Worm (Caenorhabditis elegans) whole organism, L3 larva: ENCODE data around the gene smvt-1.

Experiments used
- ama-1 ChIP-seq: fragments of 150-350 bp; optimal IDR thresholded peaks from 2 replicates; lab custom pipeline; 2018
- ceh-82 ChIP-seq: fragments of 150-350 bp; optimal IDR thresholded peaks from 2 replicates; lab custom pipeline; 2014; ENCODE audit warnings: missing biosample characterization, missing genetic modification characterization
- egl-27 ChIP-seq: sonication (generic microtip); optimal IDR thresholded peaks from 4 replicates; lab custom pipeline; 2017; ENCODE audit warnings: missing biosample characterization, missing genetic modification reagents, missing genetic modification characterization
- elt-1 ChIP-seq: fragments of 150-350 bp; optimal IDR thresholded peaks from 2 replicates; lab custom pipeline; 2014; ENCODE audit warnings: missing biosample characterization, missing genetic modification characterization
- fkh-10 ChIP-seq: sonication (generic microtip); optimal IDR thresholded peaks from 2 replicates; lab custom pipeline; 2017; ENCODE audit warnings: missing biosample characterization, missing genetic modification reagents, missing genetic modification characterization
- jun-1 ChIP-seq: fragments of 150-350 bp; optimal IDR thresholded peaks from 2 replicates; lab custom pipeline; 2014; ENCODE audit warnings: missing biosample characterization, missing genetic modification reagents, missing genetic modification characterization
- nhr-12 ChIP-seq: fragments of 150-350 bp; optimal IDR thresholded peaks from 2 replicates; lab custom pipeline; 2014; ENCODE audit warnings: missing biosample characterization, missing genetic modification characterization
- snpc-4 ChIP-seq: fragments of 150-350 bp; optimal IDR thresholded peaks from 2 replicates; lab custom pipeline; 2014; ENCODE audit warnings: missing biosample characterization, missing genetic modification characterization

- TF ChIP-seq fkh-10 (GFP tag; lab: Kevin White, UChicago) (no peak), ama-1 (lab: Kevin White, UChicago) (no peak), ceh-82 (tag; lab: Kevin White, UChicago) (no peak), elt-1 (tag; lab: Kevin White, UChicago) (no peak), jun-1 (tag; lab: Kevin White, UChicago) (no peak), nhr-12 (tag; lab: Kevin White, UChicago) (no peak), egl-27 (tag; lab: Kevin White, UChicago) (no peak), snpc-4 (tag; lab: Kevin White, UChicago) (no peak)
These were observed 33.6 kb downstream of the smvt-1 start, which contains the start of gene syg-1 for ce11 chrX:2515224-2515623.
